Fruit fly (Drosophila melanogaster): ENCODE measurements around the gene Dph2.
A peak's percentile ranks its signal among the peaks of the same experiment; 100 is the strongest.

Gene Dph2

dm6 chr3R:14875274-14875964, 18.3 kb downstream of the Dph2 start, which contains the start of gene btsz (continued):
- TF ChIP-seq dm (GFP tag; optimal IDR thresholded peaks at IDR 0.05) (no peak), CG18476 (GFP tag; optimal IDR thresholded peaks at IDR 0.05) (peak; percentile 23), CG8281 (tag; optimal IDR thresholded peaks at IDR 0.05) (peak; percentile 11), D19B (GFP tag; optimal IDR thresholded peaks at IDR 0.05) (peak; percentile 20), CG13424 (tag; optimal IDR thresholded peaks at IDR 0.05) (peak; percentile 54), ci (GFP tag; IDR thresholded peaks at IDR 0.05) (no peak), unpg (GFP tag; optimal IDR thresholded peaks at IDR 0.05) (peak; percentile 5), nmo (GFP tag; optimal IDR thresholded peaks at IDR 0.05) (peak; percentile 26), CG15011 (GFP tag; optimal IDR thresholded peaks at IDR 0.05) (peak; percentile 53), lilli (GFP tag; optimal IDR thresholded peaks at IDR 0.05) (peak; percentile 39), CG2678 (tag; optimal IDR thresholded peaks at IDR 0.05) (peak; percentile 83), CG17385 (GFP tag; optimal IDR thresholded peaks at IDR 0.05) (peak; percentile 38), Fer3 (tag; optimal IDR thresholded peaks at IDR 0.05) (peak; percentile 10), CG4820 (GFP tag; optimal IDR thresholded peaks at IDR 0.05) (peak; percentile 15), CG8924 (tag; optimal IDR thresholded peaks at IDR 0.05) (peak; percentile 45), cwo (GFP tag; optimal IDR thresholded peaks at IDR 0.05) (peak; percentile 64), NC2α (GFP tag; optimal IDR thresholded peaks at IDR 0.05) (no peak), Meics (GFP tag; optimal IDR thresholded peaks at IDR 0.05) (peak; percentile 79), CG2120 (GFP tag; optimal IDR thresholded peaks at IDR 0.05) (peak; percentile 70), CG17361 (GFP tag; IDR thresholded peaks at IDR 0.05) (peak; percentile 69; the same call in 2 of the 3 replicates), lab (GFP tag; optimal IDR thresholded peaks at IDR 0.05) (peak; percentile 75), sd (tag; optimal IDR thresholded peaks at IDR 0.05) (peak; percentile 6), Fer2 (tag; optimal IDR thresholded peaks at IDR 0.05) (peak; percentile 19)

DNA sequence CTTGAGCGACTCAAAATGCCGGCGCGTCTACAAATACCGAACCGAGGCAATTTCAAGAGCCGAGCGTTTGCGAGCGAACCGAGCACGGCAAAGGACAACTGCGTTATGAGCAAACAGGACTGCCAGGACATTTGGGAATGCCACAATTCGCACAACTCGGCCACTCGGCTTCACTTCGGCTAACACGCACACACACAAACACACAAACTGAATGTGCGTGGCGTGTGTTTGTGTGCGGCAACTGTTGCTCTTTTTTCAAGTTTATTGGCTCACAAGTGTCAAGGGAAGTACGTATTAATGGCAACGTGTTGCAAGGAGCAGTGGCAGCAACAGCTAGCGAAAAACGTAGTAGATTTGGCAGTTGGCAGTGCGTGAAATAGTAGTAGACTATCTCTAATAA, 20.4 kb downstream of the Dph2 start:
- TF ChIP-seq scrt (GFP tag; optimal IDR thresholded peaks at IDR 0.05) (peak; percentile 100), CG34376 (GFP tag; optimal IDR thresholded peaks at IDR 0.05) (no peak), lbe (GFP tag; optimal IDR thresholded peaks at IDR 0.05) (no peak), Rfx (GFP tag; IDR thresholded peaks at IDR 0.05) (0 out of 2 replicates have a peak, but pooled peaks have one; percentile 4), CG10543 (GFP tag; optimal IDR thresholded peaks at IDR 0.05) (peak; percentile 28), az2 (GFP tag; optimal IDR thresholded peaks at IDR 0.05) (no peak), Ets65A (GFP tag) (no peak), CG8388 (GFP tag; optimal IDR thresholded peaks at IDR 0.05) (no peak), pan (optimal IDR thresholded peaks at IDR 0.05) (no peak), pan (GFP tag; optimal IDR thresholded peaks at IDR 0.05 in 1 of 2, IDR thresholded peaks at IDR 0.05 in 1 of 2) (no peak), CG4424 (GFP tag; optimal IDR thresholded peaks at IDR 0.05) (peak; percentile 59), CG17385 (GFP tag; optimal IDR thresholded peaks at IDR 0.05) (no peak), CG18764 (GFP tag; optimal IDR thresholded peaks at IDR 0.05) (no peak), pita (GFP tag; optimal IDR thresholded peaks at IDR 0.05) (no peak), gem (tag; optimal IDR thresholded peaks at IDR 0.05) (no peak), stc (GFP tag; IDR thresholded peaks at IDR 0.05) (no peak), cg (GFP tag; optimal IDR thresholded peaks at IDR 0.05) (peak; percentile 6), Dbx (GFP tag; IDR thresholded peaks at IDR 0.05) (no peak), ab (GFP tag; optimal IDR thresholded peaks at IDR 0.05) (no peak), Lpt (GFP tag; optimal IDR thresholded peaks at IDR 0.05) (no peak), CG31224 (GFP tag; IDR thresholded peaks at IDR 0.05) (no peak), NFAT (GFP tag; IDR thresholded peaks at IDR 0.05) (no peak), CG5180 (GFP tag; optimal IDR thresholded peaks at IDR 0.05) (peak; percentile 52), tx (GFP tag; optimal IDR thresholded peaks at IDR 0.05) (no peak), Rx (GFP tag; IDR thresholded peaks at IDR 0.05) (no peak), gt (GFP tag; IDR thresholded peaks at IDR 0.05) (no peak), Deaf1 (tag; optimal IDR thresholded peaks at IDR 0.05) (peak; percentile 96), CG11504 (tag; optimal IDR thresholded peaks at IDR 0.05) (no peak), CG10654 (GFP tag; optimal IDR thresholded peaks at IDR 0.05) (no peak)

Measured in whole organism, embryonic.